Worm (Caenorhabditis elegans) whole organism, L1 larva: Measurements from ENCODE around the gene ttc-39B.
A peak's percentile ranks its signal among the peaks of the same experiment; 100 is the strongest.

Experiments
- C16A3.4 ChIP-seq: fragments of 150-350 bp; optimal IDR thresholded peaks from 2 replicates; lab custom pipeline; 2014; ENCODE audit warnings: missing biosample characterization, missing genetic modification characterization
- C34B4.2 ChIP-seq: sonication (generic microtip); optimal IDR thresholded peaks from 2 replicates; lab custom pipeline; 2017; ENCODE audit warnings: mild to moderate bottlenecking, missing genetic modification characterization, missing compliant biosample characterization
- aly-2 ChIP-seq: fragments of 150-350 bp; optimal IDR thresholded peaks from 2 replicates; lab custom pipeline; 2014; ENCODE audit warnings: missing biosample characterization, missing genetic modification characterization
- ama-1 ChIP-seq: fragments of 150-350 bp; optimal IDR thresholded peaks from 2 replicates; lab custom pipeline; 2014
- dpl-1 ChIP-seq, 3 experiments: fragments of 150-350 bp in 2 of 3; sonication (generic microtip) in 1 of 3; optimal IDR thresholded peaks; 2 replicates each; lab custom pipeline; 2014 to 2017; ENCODE audit warnings: missing biosample characterization in 3 of 3, missing genetic modification characterization in 3 of 3, missing genetic modification reagents in 3 of 3
- efl-1 ChIP-seq, 4 experiments: fragments of 150-350 bp; optimal IDR thresholded peaks in 3 of 4; peaks in 1 of 4; 1 replicate in 1 of 4; 2 replicates in 3 of 4; lab custom pipeline; 2014; ENCODE audit warnings: missing biosample characterization in 2 of 4, missing genetic modification characterization in 2 of 4, missing genetic modification reagents in 2 of 4
- elt-2 ChIP-seq: sonication (generic microtip); optimal IDR thresholded peaks from 2 replicates; lab custom pipeline; 2016; ENCODE audit warnings: missing genetic modification characterization, mild to moderate bottlenecking, inconsistent platforms, missing compliant biosample characterization, missing genetic modification reagents
- elt-3 ChIP-seq, 6 experiments: fragments of 150-350 bp in 1 of 6; sonication (generic microtip); optimal IDR thresholded peaks; 2 replicates each; lab custom pipeline; 2017 to 2018; ENCODE audit warnings: missing biosample characterization in 6 of 6, missing genetic modification characterization in 6 of 6, inconsistent platforms in 1 of 6
- ets-5 ChIP-seq: fragments of 200-800 bp; sonication (Bioruptor generic); IDR thresholded peaks from 2 replicates; pipeline ENCODE4 v1.3.6; 2022; ENCODE audit warnings: missing genetic modification characterization, missing compliant biosample characterization
- fkh-10 ChIP-seq: sonication (generic microtip); optimal IDR thresholded peaks from 2 replicates; lab custom pipeline; 2017; ENCODE audit warnings: missing biosample characterization, missing genetic modification reagents, missing genetic modification characterization
- hlh-4 ChIP-seq: sonication (generic microtip); optimal IDR thresholded peaks from 2 replicates; lab custom pipeline; 2016; ENCODE audit warnings: mild to moderate bottlenecking, missing genetic modification characterization, missing compliant biosample characterization
- hpl-2 ChIP-seq: fragments of 150-350 bp; optimal IDR thresholded peaks from 2 replicates; lab custom pipeline; 2014; ENCODE audit warnings: missing biosample characterization, missing genetic modification reagents, missing genetic modification characterization
- lin-35 ChIP-seq, 2 experiments: fragments of 150-350 bp; optimal IDR thresholded peaks; 2 replicates each; lab custom pipeline; 2014; ENCODE audit warnings: missing biosample characterization in 2 of 2, missing genetic modification characterization in 2 of 2, missing genetic modification reagents in 2 of 2
- lir-3 ChIP-seq: sonication (generic microtip); optimal IDR thresholded peaks from 2 replicates; lab custom pipeline; 2016; ENCODE audit warnings: mild to moderate bottlenecking, missing genetic modification characterization, moderate library complexity, missing compliant biosample characterization; ENCODE audit not compliant: poor library complexity
- nhr-19 ChIP-seq: fragments of 200-800 bp; sonication (Bioruptor generic); conservative IDR thresholded peaks from 2 replicates; pipeline ENCODE4 v1.3.6; 2022; ENCODE audit warnings: missing genetic modification characterization, missing compliant biosample characterization
- nhr-20 ChIP-seq: sonication (generic microtip); optimal IDR thresholded peaks from 2 replicates; lab custom pipeline; 2016; ENCODE audit warnings: mild to moderate bottlenecking, missing genetic modification characterization, missing compliant biosample characterization
- pqm-1 ChIP-seq: sonication (generic microtip); optimal IDR thresholded peaks from 3 replicates; lab custom pipeline; 2017; ENCODE audit warnings: missing biosample characterization, missing genetic modification characterization
- sup-37 ChIP-seq: fragments of 200-800 bp; sonication (Bioruptor generic); optimal IDR thresholded peaks from 2 replicates; lab custom pipeline; 2018; ENCODE audit warnings: mild to moderate bottlenecking, missing genetic modification characterization, missing compliant biosample characterization
- swsn-7 ChIP-seq: sonication (generic microtip); optimal IDR thresholded peaks from 2 replicates; lab custom pipeline; 2016; ENCODE audit warnings: missing genetic modification characterization, missing compliant biosample characterization
- ztf-11 ChIP-seq, 2 experiments: sonication (generic microtip); optimal IDR thresholded peaks; 2 replicates each; lab custom pipeline; 2016 to 2017; ENCODE audit warnings: missing genetic modification characterization in 2 of 2, missing biosample characterization in 1 of 2, missing compliant biosample characterization in 1 of 2

Gene ttc-39B

DNA sequence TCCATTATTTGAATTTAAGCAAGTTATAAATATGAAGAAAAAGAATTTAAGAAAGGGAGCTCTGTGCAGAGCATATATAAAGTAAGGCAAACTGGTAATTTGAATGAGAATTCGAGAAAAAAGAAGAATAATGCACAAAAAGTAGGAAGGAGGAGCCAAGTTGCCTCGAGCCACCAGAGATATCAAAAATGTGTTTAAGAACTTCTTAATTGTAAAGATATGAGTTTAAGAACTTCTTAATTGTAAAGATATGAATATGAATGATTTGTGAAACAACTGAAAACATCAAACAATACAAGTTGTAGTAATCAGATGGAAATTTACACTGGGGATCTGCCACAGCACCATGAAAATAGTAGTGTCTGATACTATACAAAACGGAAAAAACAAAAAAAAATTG lies 46.9 kb downstream of the ttc-39B start, which contains the start of gene F13H8.6:
F13H8.6 (minus strand) TSS at position 101 of the 400 bp plus-strand sequence.
- TF ChIP-seq hpl-2 (GFP tag; lab: Kevin White, UChicago) (no peak), ztf-11 (tag; optimal IDR thresholded peaks at IDR 0.05; lab: Kevin White, UChicago) (no peak), C34B4.2 (no peak), swsn-7 (tag; lab: Kevin White, UChicago) (no peak), nhr-19 (GFP tag; lab: Robert Waterston, UW) (no peak), elt-3 (tag; optimal IDR thresholded peaks at IDR 0.05; lab: Kevin White, UChicago) (no peak), dpl-1 (GFP tag; optimal IDR thresholded peaks at IDR 0.05; lab: Kevin White, UChicago) (no peak), efl-1 (optimal IDR thresholded peaks at IDR 0.05; lab: Kevin White, UChicago) (no peak), efl-1 (GFP tag; optimal IDR thresholded peaks at IDR 0.05 in 1 of 2; lab: Kevin White, UChicago) (no peak), C16A3.4 (tag; lab: Kevin White, UChicago) (no peak), nhr-20 (tag; lab: Kevin White, UChicago) (no peak), aly-2 (tag; lab: Kevin White, UChicago) (no peak), ama-1 (lab: Kevin White, UChicago) (no peak), sup-37 (GFP tag; lab: Kevin White, UChicago) (no peak), fkh-10 (GFP tag; lab: Kevin White, UChicago) (no peak), lir-3 (no peak)

ce11 chrII:6283074-6283473 lies 50.7 kb downstream of the ttc-39B start, which contains the start of gene F13H8.1:
F13H8.1 (plus strand) TSS chrII:6283384.
- peak; percentile 29 for TF ChIP-seq pqm-1
- TF ChIP-seq ets-5 (GFP tag; lab: Robert Waterston, UW) = no peak
- TF ChIP-seq elt-2 = peak; percentile 54
- TF ChIP-seq lin-35 (GFP tag; optimal IDR thresholded peaks at IDR 0.05; lab: Kevin White, UChicago) = peak in 1 of 2 experiments; percentile 8
- TF ChIP-seq, all 84 proteins: peak for 3

DNA sequence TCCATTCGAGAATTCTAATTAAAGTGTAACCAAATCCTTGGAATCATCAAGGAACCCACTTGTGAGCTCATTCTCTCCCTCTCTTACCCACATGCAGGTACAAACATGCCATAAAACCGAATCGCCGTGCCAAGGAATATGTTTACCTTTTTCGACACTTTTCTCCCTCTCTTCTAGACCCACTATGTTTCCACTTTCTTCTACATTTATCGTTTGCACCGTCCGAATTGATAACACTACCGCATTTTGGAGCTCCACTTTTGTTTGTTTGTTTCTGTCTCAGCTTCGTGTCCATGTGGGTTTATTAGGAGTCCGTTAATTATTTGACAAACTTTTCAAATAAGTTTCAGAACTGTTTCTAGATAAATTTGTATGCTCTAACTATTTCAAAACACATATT lies 51.9 kb downstream of the ttc-39B start:
- TF ChIP-seq elt-2 (peak; percentile 38), hlh-4 (no peak)
